Worm (Caenorhabditis elegans) whole organism, dauer: ENCODE results near the gene M03E7.2.
"Not testable (repeated sequence)": the region's sequence is repeated elsewhere in the genome, so short reads cannot be mapped to it uniquely, and the experiment has no call there.

Experiments used
- unc-62 ChIP-seq: sonication (generic microtip); optimal IDR thresholded peaks from 2 replicates; lab custom pipeline; 2017; ENCODE audit warnings: missing biosample characterization, missing genetic modification reagents, missing genetic modification characterization

The M03E7.2 gene

DNA sequence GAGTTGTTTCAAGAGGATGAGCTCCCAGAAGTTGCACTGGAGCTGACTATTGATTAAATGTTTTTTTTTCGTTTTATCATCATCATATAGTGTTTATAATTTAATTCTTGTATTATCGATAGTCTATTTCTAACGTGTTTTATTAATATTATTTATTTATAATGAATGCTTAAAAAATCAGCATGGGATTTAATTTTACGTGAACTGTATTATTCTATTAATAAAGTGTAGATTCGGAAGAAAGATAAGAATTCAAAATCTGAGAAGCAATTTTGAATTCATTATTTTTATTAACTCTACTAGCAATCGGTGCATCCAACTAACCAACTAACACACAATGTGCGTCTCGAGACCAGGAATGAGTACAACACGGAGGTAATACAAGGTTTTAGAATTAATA is 45.9 kb downstream of the M03E7.2 start, which contains the start of gene C14C11.1:
Gene C14C11.1, plus strand, starts transcription at position 301 of the 400 bp plus-strand sequence.
- TF ChIP-seq unc-62 (GFP tag; lab: Kevin White, UChicago) = not testable (repeated sequence)

DNA sequence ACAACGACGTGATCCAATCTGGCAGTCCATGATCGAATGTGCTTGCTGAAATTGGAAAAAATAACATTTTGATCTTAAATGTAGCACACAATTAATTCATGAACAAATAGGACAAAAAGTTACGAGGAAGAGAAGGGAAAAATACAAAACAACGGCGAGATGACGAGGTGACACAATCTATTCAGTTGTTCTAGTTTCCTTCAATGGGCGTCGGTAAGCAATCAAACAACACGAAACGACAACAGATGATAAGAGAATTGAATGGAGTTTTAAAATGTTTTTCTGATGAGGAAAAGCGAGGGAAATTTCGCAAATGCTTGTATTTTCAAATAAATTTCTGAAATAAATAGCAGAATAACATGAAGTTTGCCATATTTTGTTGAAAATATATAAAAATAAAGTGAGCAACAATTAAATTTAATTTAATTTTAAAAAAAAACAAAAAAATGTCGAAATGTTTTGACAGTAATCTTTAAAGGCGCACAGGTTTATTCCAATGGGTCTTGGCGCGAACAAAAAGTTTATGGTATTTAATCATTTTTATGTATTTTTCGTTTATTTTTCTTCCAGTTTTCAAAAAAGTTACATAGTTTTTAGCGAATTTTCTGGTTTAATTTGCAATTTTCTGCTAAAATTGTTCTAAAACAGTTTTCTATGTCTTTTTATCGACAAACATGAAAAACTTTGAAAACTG is 48.8 kb downstream of the M03E7.2 start, which contains the start of gene C14C11.7:
Gene C14C11.7, minus strand, starts transcription at position 51 of the 694 bp plus-strand sequence.
- TF ChIP-seq unc-62 (GFP tag; lab: Kevin White, UChicago) = no peak

DNA sequence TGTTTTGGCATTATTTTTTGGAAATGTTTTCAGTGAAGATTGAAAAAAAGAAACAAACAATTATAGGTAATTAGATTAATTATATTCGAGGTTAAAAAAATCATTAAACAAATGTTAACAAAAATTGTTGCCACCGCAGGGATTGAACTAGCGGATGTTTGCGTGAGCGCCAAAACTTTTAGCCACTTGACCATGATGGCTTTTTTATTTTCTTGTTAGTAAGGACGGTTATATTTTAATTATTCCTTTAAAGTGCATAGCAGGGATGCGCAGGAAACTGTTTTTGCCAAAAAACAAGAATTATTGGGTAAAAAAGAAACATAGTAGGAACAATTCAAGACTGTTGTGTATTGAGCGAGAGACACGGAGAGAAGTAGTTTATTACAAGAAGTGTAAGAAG is 49.9 kb downstream of the M03E7.2 start:
- no peak for TF ChIP-seq unc-62 (GFP tag; lab: Kevin White, UChicago)
